Worm (Caenorhabditis elegans) whole organism, midembryonic: ENCODE data around the gene F09F9.5.

Source experiments
- T22C8.4 ChIP-seq: fragments of 200-800 bp; sonication (Bioruptor generic); IDR thresholded peaks from 2 replicates; pipeline ENCODE4 v1.3.6; 2022; ENCODE audit warnings: missing genetic modification characterization, missing compliant biosample characterization
- cog-1 ChIP-seq: sonication (generic microtip); optimal IDR thresholded peaks from 2 replicates; lab custom pipeline; 2016; ENCODE audit warnings: missing genetic modification characterization, missing compliant biosample characterization
- flt-1 ChIP-seq: fragments of 200-800 bp; sonication (Bioruptor generic); IDR thresholded peaks from 2 replicates; pipeline ENCODE4 v1.3.6; 2022; ENCODE audit warnings: missing genetic modification characterization, missing compliant biosample characterization
- klf-2 ChIP-seq: fragments of 200-800 bp; sonication (Bioruptor generic); conservative IDR thresholded peaks from 2 replicates; pipeline ENCODE4 v1.3.6; 2022; ENCODE audit warnings: missing genetic modification reagents, missing genetic modification characterization, missing compliant biosample characterization
- med-1 ChIP-seq: sonication (generic microtip); optimal IDR thresholded peaks from 2 replicates; lab custom pipeline; 2017; ENCODE audit warnings: missing genetic modification characterization, mild to moderate bottlenecking, missing compliant biosample characterization, antibody characterized with exemption, missing genetic modification reagents; ENCODE audit not compliant: insufficient read depth
- ref-1 ChIP-seq: fragments of 200-800 bp; sonication (Bioruptor generic); conservative IDR thresholded peaks from 2 replicates; pipeline ENCODE4 v1.3.6; 2022; ENCODE audit warnings: missing genetic modification reagents, missing genetic modification characterization, missing compliant biosample characterization
- ztf-23 ChIP-seq: fragments of 200-800 bp; sonication (Bioruptor generic); IDR thresholded peaks from 2 replicates; pipeline ENCODE4 v1.3.6; 2022; ENCODE audit warnings: missing genetic modification reagents, missing genetic modification characterization, missing compliant biosample characterization
- ztf-29 ChIP-seq: fragments of 200-800 bp; sonication (Bioruptor generic); IDR thresholded peaks from 2 replicates; pipeline ENCODE4 v1.3.6; 2022; ENCODE audit warnings: missing genetic modification reagents, missing genetic modification characterization, missing compliant biosample characterization

DNA sequence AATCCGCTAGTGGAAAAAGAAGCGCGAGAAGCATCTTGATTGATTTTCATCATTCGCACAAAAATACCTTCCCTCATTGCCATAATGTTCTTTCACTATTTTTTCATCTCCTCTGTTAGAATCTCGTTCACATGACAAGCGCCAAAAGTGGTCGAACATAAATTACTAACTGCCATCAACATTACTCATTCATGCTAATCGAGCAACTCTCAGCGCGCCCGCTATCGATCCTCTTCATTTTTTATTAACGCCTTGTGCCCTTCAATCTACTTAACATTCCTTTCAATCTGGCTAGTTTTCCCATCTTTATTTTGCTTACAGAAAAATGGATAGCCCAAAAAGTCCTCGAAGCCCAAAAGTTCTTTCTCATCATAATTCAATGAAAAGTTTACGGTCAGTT, at the start of gene F09F9.5:
- no peak for TF ChIP-seq flt-1
- no peak for TF ChIP-seq ztf-29 (GFP tag; lab: Robert Waterston, UW)
- no peak for TF ChIP-seq cog-1
- TF ChIP-seq med-1 (GFP tag; lab: Kevin White, UChicago): no peak
- no peak for TF ChIP-seq T22C8.4
- no peak for TF ChIP-seq ref-1 (GFP tag; lab: Robert Waterston, UW)
- no peak for TF ChIP-seq ztf-23 (GFP tag; lab: Robert Waterston, UW)
- no peak for TF ChIP-seq klf-2 (GFP tag; lab: Robert Waterston, UW)
